Fruit fly (Drosophila melanogaster): ENCODE results near the gene CG43886.
A peak's percentile ranks its signal among the peaks of the same experiment; 100 is the strongest.

The CG43886 gene

dm6 chr3L:8175818-8176217 lies 16.2 kb upstream of the CG43886 start, which contains the start of gene RecQ4:
TSS of gene RecQ4 (minus strand) at chr3L:8175978.
- TF ChIP-seq foxo (GFP tag; optimal IDR thresholded peaks at IDR 0.05): peak in 1 of 2 experiments; percentile 13
- peak; percentile 14 for TF ChIP-seq rgr (GFP tag; optimal IDR thresholded peaks at IDR 0.05)
- TF ChIP-seq brk (GFP tag; optimal IDR thresholded peaks at IDR 0.05): no peak
- TF ChIP-seq ey (GFP tag; optimal IDR thresholded peaks at IDR 0.05): peak; percentile 9
- TF ChIP-seq Rel (GFP tag; optimal IDR thresholded peaks at IDR 0.05): no peak
- no peak for TF ChIP-seq Rel (tag; optimal IDR thresholded peaks at IDR 0.05)
- TF ChIP-seq dl (GFP tag; optimal IDR thresholded peaks at IDR 0.05; ENCODE audit: insufficient read depth in 1 of 2, partially characterized antibody in 2 of 2): peak in 1 of 2 experiments; percentile 4
- TF ChIP-seq Hr83 (GFP tag; optimal IDR thresholded peaks at IDR 0.05; ENCODE audit: poor library complexity, severe bottlenecking): no peak
- TF ChIP-seq woc (GFP tag; optimal IDR thresholded peaks at IDR 0.05): peak; percentile 9
- no peak for TF ChIP-seq Hnf4 (GFP tag; optimal IDR thresholded peaks at IDR 0.05)

- TF ChIP-seq Rel (GFP tag; optimal IDR thresholded peaks at IDR 0.05): no peak
- peak; percentile 3 for TF ChIP-seq Rel (tag; optimal IDR thresholded peaks at IDR 0.05)
- no peak for TF ChIP-seq lola (GFP tag; optimal IDR thresholded peaks at IDR 0.05)
Observed at dm6 chr3L:8165436-8165835, 5.9 kb upstream of the CG43886 start, which contains the start of gene CG13675. TSS of gene CG13675 (minus strand) at chr3L:8165518.

- peak; percentile 40 for TF ChIP-seq brk (GFP tag; optimal IDR thresholded peaks at IDR 0.05)
- TF ChIP-seq Dif (GFP tag; optimal IDR thresholded peaks at IDR 0.05; ENCODE audit: partially characterized antibody): peak; percentile 65
- TF ChIP-seq Vsx2 (GFP tag; optimal IDR thresholded peaks at IDR 0.05; ENCODE audit: partially characterized antibody): peak; percentile 6
- TF ChIP-seq tai (GFP tag; optimal IDR thresholded peaks at IDR 0.05): no peak
- peak; percentile 62 for TF ChIP-seq sage (GFP tag; optimal IDR thresholded peaks at IDR 0.05)
- TF ChIP-seq CrebA (GFP tag; optimal IDR thresholded peaks at IDR 0.05; ENCODE audit: borderline replicate concordance): peak; percentile 10
Observed at dm6 chr3L:8158715-8159380, 726 bp downstream of the CG43886 start, which contains the start of gene CG42445. TSS of gene CG42445 (minus strand) at chr3L:8158900.

dm6 chr3L:8157079-8157478 lies 2.5 kb downstream of the CG43886 start:
- TF ChIP-seq OdsH (GFP tag; optimal IDR thresholded peaks at IDR 0.05) (peak; percentile 72), Hnf4 (GFP tag; optimal IDR thresholded peaks at IDR 0.05) (no peak), CG32264 (GFP tag; optimal IDR thresholded peaks at IDR 0.05) (peak; percentile 12), Jra (GFP tag; optimal IDR thresholded peaks at IDR 0.05) (peak; percentile 5), dmrt93B (GFP tag; optimal IDR thresholded peaks at IDR 0.05) (peak; percentile 13), Vsx2 (GFP tag; optimal IDR thresholded peaks at IDR 0.05; ENCODE audit: partially characterized antibody) (no peak), pan (optimal IDR thresholded peaks at IDR 0.05) (no peak), CG9705 (GFP tag; optimal IDR thresholded peaks at IDR 0.05) (no peak), GATAd (GFP tag; optimal IDR thresholded peaks at IDR 0.05) (no peak), sage (GFP tag; optimal IDR thresholded peaks at IDR 0.05) (peak; percentile 51), usp (GFP tag; optimal IDR thresholded peaks at IDR 0.05) (no peak), woc (GFP tag; optimal IDR thresholded peaks at IDR 0.05) (peak; percentile 56), sv (GFP tag; optimal IDR thresholded peaks at IDR 0.05) (no peak), rgr (GFP tag; optimal IDR thresholded peaks at IDR 0.05) (peak; percentile 71), dsf (GFP tag; optimal IDR thresholded peaks at IDR 0.05; ENCODE audit: borderline replicate concordance) (no peak), tai (GFP tag; optimal IDR thresholded peaks at IDR 0.05) (peak; percentile 41), foxo (GFP tag; optimal IDR thresholded peaks at IDR 0.05) (peak in 1 of 2 experiments; percentile 67), h (GFP tag; optimal IDR thresholded peaks at IDR 0.05) (peak; percentile 79), Sp1 (GFP tag; optimal IDR thresholded peaks at IDR 0.05) (peak; percentile 68), Dif (GFP tag; optimal IDR thresholded peaks at IDR 0.05; ENCODE audit: partially characterized antibody) (no peak), Rel (GFP tag; optimal IDR thresholded peaks at IDR 0.05) (no peak), Rel (tag; optimal IDR thresholded peaks at IDR 0.05) (no peak), N (GFP tag; optimal IDR thresholded peaks at IDR 0.05) (no peak), CrebA (GFP tag; optimal IDR thresholded peaks at IDR 0.05; ENCODE audit: borderline replicate concordance) (no peak), Hr78 (GFP tag; optimal IDR thresholded peaks at IDR 0.05) (no peak), Myc (optimal IDR thresholded peaks at IDR 0.05) (no peak), lola (GFP tag; optimal IDR thresholded peaks at IDR 0.05) (no peak), Abd-B (GFP tag; optimal IDR thresholded peaks at IDR 0.05) (no peak), Dfd (GFP tag; optimal IDR thresholded peaks at IDR 0.05) (no peak), br (GFP tag; optimal IDR thresholded peaks at IDR 0.05) (peak; percentile 62), fru (GFP tag; optimal IDR thresholded peaks at IDR 0.05) (peak; percentile 78), dl (GFP tag; optimal IDR thresholded peaks at IDR 0.05; ENCODE audit: insufficient read depth in 1 of 2, partially characterized antibody in 2 of 2) (no peak), psq (GFP tag; optimal IDR thresholded peaks at IDR 0.05) (peak; percentile 52), jim (GFP tag; optimal IDR thresholded peaks at IDR 0.05) (no peak), HLH106 (tag; optimal IDR thresholded peaks at IDR 0.05) (peak; percentile 70), Mio (GFP tag; optimal IDR thresholded peaks at IDR 0.05) (no peak), brk (GFP tag; optimal IDR thresholded peaks at IDR 0.05) (peak; percentile 19), ey (GFP tag; optimal IDR thresholded peaks at IDR 0.05) (peak; percentile 72), Hr83 (GFP tag; optimal IDR thresholded peaks at IDR 0.05; ENCODE audit: poor library complexity, severe bottlenecking) (no peak)
